Fruit fly (Drosophila melanogaster): ENCODE measurements around the gene ND-B14.5B.

The ND-B14.5B gene

DNA sequence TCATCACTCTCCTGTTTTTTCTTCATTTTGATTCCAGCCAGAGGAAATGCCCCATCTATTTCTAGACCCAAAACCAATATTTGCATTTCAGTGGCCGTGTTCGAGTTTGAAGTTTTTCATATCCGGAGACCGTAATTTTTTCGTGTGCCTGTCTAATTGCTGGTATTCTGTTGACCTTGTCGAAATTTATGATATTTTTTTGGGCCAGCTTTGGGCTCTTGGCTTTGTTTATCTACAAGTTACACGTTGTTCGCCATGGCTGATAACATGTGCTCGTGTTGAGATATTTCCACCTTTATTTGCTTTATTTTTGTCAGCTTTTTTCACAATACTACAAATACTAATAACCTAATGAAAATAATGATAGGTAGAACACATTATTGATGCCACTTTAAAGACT lies 23.9 kb downstream of the ND-B14.5B start (continued):
- TF ChIP-seq CG8359 (GFP tag; optimal IDR thresholded peaks at IDR 0.05; ENCODE audit: borderline replicate concordance): no peak
- TF ChIP-seq ken (GFP tag; IDR thresholded peaks at IDR 0.05): no peak
- TF ChIP-seq BtbVII (GFP tag; optimal IDR thresholded peaks at IDR 0.05): peak; percentile 47
- TF ChIP-seq stwl (tag; optimal IDR thresholded peaks at IDR 0.05): no peak
- peak; percentile 10 for TF ChIP-seq CG5180 (GFP tag; optimal IDR thresholded peaks at IDR 0.05)
- no peak for TF ChIP-seq CG4820 (GFP tag; optimal IDR thresholded peaks at IDR 0.05)
- TF ChIP-seq fd96Cb (tag; optimal IDR thresholded peaks at IDR 0.05): no peak
- no peak for TF ChIP-seq CG18476 (GFP tag; optimal IDR thresholded peaks at IDR 0.05)
- no peak for TF ChIP-seq Mes4 (GFP tag; optimal IDR thresholded peaks at IDR 0.05)
- TF ChIP-seq NFAT (GFP tag; IDR thresholded peaks at IDR 0.05): no peak
- TF ChIP-seq Lim3 (GFP tag; IDR thresholded peaks at IDR 0.05): no peak
- peak; percentile 22 for TF ChIP-seq CG2120 (GFP tag; optimal IDR thresholded peaks at IDR 0.05)
- no peak for TF ChIP-seq hth (optimal IDR thresholded peaks at IDR 0.05)
- TF ChIP-seq CG15514 (GFP tag; optimal IDR thresholded peaks at IDR 0.05): peak; percentile 32
- 0 out of 2 replicates have a peak, but pooled peaks have one; percentile 14 for TF ChIP-seq CG4360 (GFP tag; IDR thresholded peaks at IDR 0.05)
- no peak for TF ChIP-seq Lhr (GFP tag; optimal IDR thresholded peaks at IDR 0.05)
- peak; percentile 30 for TF ChIP-seq wek (GFP tag; optimal IDR thresholded peaks at IDR 0.05)
- peak; percentile 28 for TF ChIP-seq CG15269 (tag; optimal IDR thresholded peaks at IDR 0.05)
- no peak for TF ChIP-seq CG31365 (tag; optimal IDR thresholded peaks at IDR 0.05)
- no peak for TF ChIP-seq NK7.1 (GFP tag; optimal IDR thresholded peaks at IDR 0.05)
- peak; percentile 38 for TF ChIP-seq Asciz (GFP tag; optimal IDR thresholded peaks at IDR 0.05)
- TF ChIP-seq btn (GFP tag; optimal IDR thresholded peaks at IDR 0.05): no peak
- TF ChIP-seq fu2 (GFP tag; optimal IDR thresholded peaks at IDR 0.05): no peak
- 0 out of 2 replicates have a peak, but pooled peaks have one; percentile 8 for TF ChIP-seq Atf6 (GFP tag; IDR thresholded peaks at IDR 0.05)
- no peak for TF ChIP-seq lilli (GFP tag; optimal IDR thresholded peaks at IDR 0.05)
- TF ChIP-seq CG16813 (GFP tag; IDR thresholded peaks at IDR 0.05; ENCODE audit: partially characterized antibody): no peak
- peak; percentile 47; the same call in 1 of the 2 replicates for TF ChIP-seq Rfx (GFP tag; IDR thresholded peaks at IDR 0.05)
- peak; percentile 24 for TF ChIP-seq CG17568 (GFP tag; optimal IDR thresholded peaks at IDR 0.05)
- no peak for TF ChIP-seq E2f2 (GFP tag; IDR thresholded peaks at IDR 0.05)
- peak; percentile 32; the same call in 1 of the 2 replicates for TF ChIP-seq sob (GFP tag; IDR thresholded peaks at IDR 0.05)
- TF ChIP-seq sens (GFP tag): peak; percentile 76
- TF ChIP-seq vnd (GFP tag; IDR thresholded peaks at IDR 0.05; ENCODE audit: partially characterized antibody): no peak
- peak; percentile 32 for TF ChIP-seq gem (tag; optimal IDR thresholded peaks at IDR 0.05)
- TF ChIP-seq CG1233 (GFP tag; optimal IDR thresholded peaks at IDR 0.05): peak; percentile 42
- TF ChIP-seq Awh (GFP tag; IDR thresholded peaks at IDR 0.05): no peak
- TF ChIP-seq CG2678 (tag; optimal IDR thresholded peaks at IDR 0.05): peak; percentile 34
- TF ChIP-seq danr (GFP tag; IDR thresholded peaks at IDR 0.05): no peak
- no peak for TF ChIP-seq CG11247 (GFP tag; IDR thresholded peaks at IDR 0.05)
- no peak for TF ChIP-seq wor (GFP tag; IDR thresholded peaks at IDR 0.05)
- peak; percentile 5 for TF ChIP-seq ftz-f1 (GFP tag; optimal IDR thresholded peaks at IDR 0.05)
- TF ChIP-seq bbx (GFP tag; IDR thresholded peaks at IDR 0.05; ENCODE audit: partially characterized antibody): no peak
- peak; percentile 34 for TF ChIP-seq CG3281 (GFP tag; optimal IDR thresholded peaks at IDR 0.05)
- peak; percentile 42 for TF ChIP-seq lab (GFP tag; optimal IDR thresholded peaks at IDR 0.05)
- TF ChIP-seq so (GFP tag; IDR thresholded peaks at IDR 0.05): no peak
- TF ChIP-seq HmgZ (tag; optimal IDR thresholded peaks at IDR 0.05): peak; percentile 29
- peak; percentile 36 for TF ChIP-seq CG34376 (GFP tag; optimal IDR thresholded peaks at IDR 0.05)
- TF ChIP-seq Hand (GFP tag; optimal IDR thresholded peaks at IDR 0.05): peak; percentile 20
- TF ChIP-seq NC2β (GFP tag; optimal IDR thresholded peaks at IDR 0.05): peak; percentile 7
- TF ChIP-seq CG9437 (GFP tag; optimal IDR thresholded peaks at IDR 0.05): no peak
- TF ChIP-seq Dbx (GFP tag; IDR thresholded peaks at IDR 0.05): no peak
- no peak for TF ChIP-seq CG1024 (GFP tag; IDR thresholded peaks at IDR 0.05)

All from whole organism, embryonic.